Fruit fly (Drosophila melanogaster) whole organism, wandering third instar larva: Measurements from ENCODE around the gene CG10650.
A peak's percentile ranks its signal among the peaks of the same experiment; 100 is the strongest.

ENCODE experiments used
- Abd-B ChIP-seq: fragments of >200 bp; optimal IDR thresholded peaks from 2 replicates; lab custom pipeline; 2017; ENCODE audit warnings: missing biosample characterization, missing genetic modification characterization
- CG32264 ChIP-seq: fragments of 200-800 bp; sonication (Bioruptor generic); optimal IDR thresholded peaks from 2 replicates; lab custom pipeline; 2016; ENCODE audit warnings: missing biosample characterization, missing genetic modification characterization
- CG9705 ChIP-seq: fragments of 200-800 bp; sonication (Bioruptor generic); optimal IDR thresholded peaks from 2 replicates; lab custom pipeline; 2018; ENCODE audit warnings: missing biosample characterization, mild to moderate bottlenecking, missing genetic modification characterization
- CrebA ChIP-seq: fragments of 200-800 bp; sonication (Bioruptor generic); optimal IDR thresholded peaks from 2 replicates; lab custom pipeline; 2016; ENCODE audit warnings: missing biosample characterization, mild to moderate bottlenecking, missing genetic modification characterization, borderline replicate concordance
- Dfd ChIP-seq: fragments of >200 bp; optimal IDR thresholded peaks from 2 replicates; lab custom pipeline; 2017; ENCODE audit warnings: missing biosample characterization, missing genetic modification characterization
- Dif ChIP-seq: fragments of 200-275, 200-300 bp; sonication (Bioruptor generic); optimal IDR thresholded peaks from 2 replicates; lab custom pipeline; 2018; ENCODE audit warnings: missing biosample characterization, missing genetic modification characterization; ENCODE audit not compliant: partially characterized antibody
- GATAd ChIP-seq: sonication (Bioruptor generic); optimal IDR thresholded peaks from 2 replicates; lab custom pipeline; 2016; ENCODE audit warnings: missing biosample characterization, missing genetic modification characterization
- HLH106 ChIP-seq: fragments of 200-800 bp; optimal IDR thresholded peaks from 3 replicates; lab custom pipeline; 2019; ENCODE audit warnings: missing biosample characterization, mild to moderate bottlenecking, missing genetic modification characterization, moderate library complexity
- Hnf4 ChIP-seq: fragments of 200-800 bp; sonication (Bioruptor generic); optimal IDR thresholded peaks from 2 replicates; lab custom pipeline; 2016; ENCODE audit warnings: missing biosample characterization, mild to moderate bottlenecking, missing genetic modification characterization
- Hr78 ChIP-seq: fragments of >200 bp; optimal IDR thresholded peaks from 2 replicates; lab custom pipeline; 2017; ENCODE audit warnings: missing biosample characterization, missing genetic modification characterization
- Hr83 ChIP-seq: fragments of 200-300 bp; sonication (Bioruptor generic); optimal IDR thresholded peaks from 2 replicates; lab custom pipeline; 2016; ENCODE audit warnings: missing biosample characterization, mild to moderate bottlenecking, missing genetic modification characterization, moderate library complexity; ENCODE audit not compliant: poor library complexity, severe bottlenecking
- Jra ChIP-seq: sonication (Bioruptor generic); optimal IDR thresholded peaks from 2 replicates; lab custom pipeline; 2016; ENCODE audit warnings: missing biosample characterization, missing genetic modification characterization
- Mio ChIP-seq: sonication (Bioruptor generic); optimal IDR thresholded peaks from 2 replicates; lab custom pipeline; 2016; ENCODE audit warnings: missing biosample characterization, missing genetic modification characterization
- Myc ChIP-seq: fragments of >200 bp; optimal IDR thresholded peaks from 2 replicates; lab custom pipeline; 2017
- N ChIP-seq: fragments of >200 bp; optimal IDR thresholded peaks from 2 replicates; lab custom pipeline; 2018; ENCODE audit warnings: missing biosample characterization, missing external identifiers, missing genetic modification characterization
- OdsH ChIP-seq: fragments of 200-800 bp; sonication (Bioruptor generic); optimal IDR thresholded peaks from 2 replicates; lab custom pipeline; 2016; ENCODE audit warnings: missing biosample characterization, mild to moderate bottlenecking, missing genetic modification characterization
- Rel ChIP-seq, 2 experiments: fragments of 200-800 bp; sonication (Bioruptor generic) in 1 of 2; optimal IDR thresholded peaks; 2 replicates in 1 of 2; 3 replicates in 1 of 2; lab custom pipeline; 2016 to 2019; ENCODE audit warnings: mild to moderate bottlenecking in 2 of 2, missing biosample characterization in 2 of 2, missing genetic modification characterization in 2 of 2, moderate library complexity in 1 of 2
- Sp1 ChIP-seq: fragments of 200-800 bp; sonication (Bioruptor generic); optimal IDR thresholded peaks from 3 replicates; lab custom pipeline; 2019; ENCODE audit warnings: missing biosample characterization, mild to moderate bottlenecking, missing genetic modification characterization, moderate library complexity
- Vsx2 ChIP-seq: fragments of 200-300, 225-300 bp; sonication (Bioruptor generic); optimal IDR thresholded peaks from 2 replicates; lab custom pipeline; 2018; ENCODE audit warnings: missing biosample characterization, missing genetic modification characterization; ENCODE audit not compliant: partially characterized antibody
- br ChIP-seq: fragments of 200-800 bp; sonication (Bioruptor generic); optimal IDR thresholded peaks from 2 replicates; lab custom pipeline; 2016; ENCODE audit warnings: missing biosample characterization, missing genetic modification characterization
- brk ChIP-seq: fragments of 200-800 bp; sonication (Bioruptor generic); optimal IDR thresholded peaks from 2 replicates; lab custom pipeline; 2016; ENCODE audit warnings: missing biosample characterization, mild to moderate bottlenecking, missing genetic modification characterization
- dl ChIP-seq, 2 experiments: fragments of 175-275, 200-275 bp in 1 of 2; fragments of 200-275 bp in 1 of 2; sonication (Bioruptor generic); optimal IDR thresholded peaks; lab custom pipeline; 2018; ENCODE audit warnings: mild to moderate bottlenecking in 2 of 2, missing biosample characterization in 2 of 2, missing genetic modification characterization in 2 of 2, moderate library complexity in 2 of 2; ENCODE audit not compliant: partially characterized antibody in 2 of 2, insufficient read depth in 1 of 2
- dmrt93B ChIP-seq: fragments of 200-800 bp; sonication (Bioruptor generic); optimal IDR thresholded peaks from 2 replicates; lab custom pipeline; 2018; ENCODE audit warnings: missing biosample characterization, mild to moderate bottlenecking, missing genetic modification characterization
- dsf ChIP-seq: sonication (Bioruptor generic); optimal IDR thresholded peaks from 2 replicates; lab custom pipeline; 2016; ENCODE audit warnings: missing biosample characterization, missing genetic modification characterization, borderline replicate concordance
- ey ChIP-seq: fragments of 200-800 bp; sonication (Bioruptor generic); optimal IDR thresholded peaks from 2 replicates; lab custom pipeline; 2016; ENCODE audit warnings: missing biosample characterization, missing genetic modification characterization
- foxo ChIP-seq, 2 experiments: fragments of 200-800 bp; sonication (Bioruptor generic); optimal IDR thresholded peaks; 2 replicates in 1 of 2; 3 replicates in 1 of 2; lab custom pipeline; 2016 to 2017; ENCODE audit warnings: missing biosample characterization in 2 of 2, missing genetic modification characterization in 2 of 2
- fru ChIP-seq: fragments of 200-800 bp; sonication (Bioruptor generic); optimal IDR thresholded peaks from 3 replicates; lab custom pipeline; 2016; ENCODE audit warnings: missing biosample characterization, mild to moderate bottlenecking, missing genetic modification characterization
- h ChIP-seq: fragments of 200-800 bp; sonication (Bioruptor generic); optimal IDR thresholded peaks from 3 replicates; lab custom pipeline; 2016; ENCODE audit warnings: missing biosample characterization, mild to moderate bottlenecking, missing genetic modification characterization
- jim ChIP-seq: fragments of 175-275, 200-325 bp; sonication (Bioruptor generic); optimal IDR thresholded peaks from 2 replicates; lab custom pipeline; 2016; ENCODE audit warnings: missing biosample characterization, mild to moderate bottlenecking, missing genetic modification characterization
- lola ChIP-seq: fragments of >200 bp; optimal IDR thresholded peaks from 2 replicates; lab custom pipeline; 2017; ENCODE audit warnings: missing biosample characterization, missing genetic modification characterization
- psq ChIP-seq: fragments of 200-800 bp; sonication (Bioruptor generic); optimal IDR thresholded peaks from 3 replicates; lab custom pipeline; 2017; ENCODE audit warnings: missing biosample characterization, mild to moderate bottlenecking, missing genetic modification characterization, moderate library complexity
- rgr ChIP-seq: fragments of 200-800 bp; sonication (Bioruptor generic); optimal IDR thresholded peaks from 3 replicates; lab custom pipeline; 2016; ENCODE audit warnings: missing biosample characterization, mild to moderate bottlenecking, missing genetic modification characterization
- sage ChIP-seq: fragments of 200-800 bp; sonication (Bioruptor generic); optimal IDR thresholded peaks from 2 replicates; lab custom pipeline; 2016; ENCODE audit warnings: missing biosample characterization, mild to moderate bottlenecking, missing genetic modification characterization
- sv ChIP-seq: fragments of 200-800 bp; sonication (Bioruptor generic); optimal IDR thresholded peaks from 3 replicates; lab custom pipeline; 2016; ENCODE audit warnings: missing biosample characterization, missing genetic modification characterization
- usp ChIP-seq: fragments of >200 bp; optimal IDR thresholded peaks from 2 replicates; lab custom pipeline; 2017; ENCODE audit warnings: missing biosample characterization, missing genetic modification characterization
- woc ChIP-seq: sonication (Bioruptor generic); optimal IDR thresholded peaks from 2 replicates; lab custom pipeline; 2016; ENCODE audit warnings: missing biosample characterization, mild to moderate bottlenecking, missing genetic modification characterization

The CG10650 gene

dm6 chr2L:18954255-18954715 is 41.4 kb downstream of the CG10650 start, which contains the start of gene CG10621:
Gene CG10621 (minus strand): TSS chr2L:18954431.
- no peak for TF ChIP-seq GATAd (GFP tag; lab: Kevin White, UChicago)
- TF ChIP-seq rgr (GFP tag; lab: Kevin White, UChicago), result no peak
- peak; percentile 65 for TF ChIP-seq br (GFP tag; lab: Kevin White, UChicago)
- no peak for TF ChIP-seq CG32264 (GFP tag; lab: Kevin White, UChicago)
- TF ChIP-seq h (GFP tag; lab: Kevin White, UChicago), result peak; percentile 34
- TF ChIP-seq lola (GFP tag; lab: Kevin White, UChicago), result no peak
- no peak for TF ChIP-seq fru
- no peak for TF ChIP-seq Jra
- TF ChIP-seq dl (GFP tag; optimal IDR thresholded peaks at IDR 0.05; lab: Kevin White, UChicago; ENCODE audit: insufficient read depth in 1 of 2, partially characterized antibody in 2 of 2), result no peak
- TF ChIP-seq psq (GFP tag; lab: Kevin White, UChicago), result no peak
- TF ChIP-seq Myc (lab: Kevin White, UChicago), result no peak
- no peak for TF ChIP-seq ey (GFP tag; lab: Kevin White, UChicago)
- TF ChIP-seq jim (GFP tag; lab: Kevin White, UChicago), result no peak
- no peak for TF ChIP-seq woc
- TF ChIP-seq CrebA (GFP tag; lab: Kevin White, UChicago), result no peak
- peak; percentile 37 for TF ChIP-seq Rel (GFP tag; optimal IDR thresholded peaks at IDR 0.05; lab: Kevin White, UChicago)
- TF ChIP-seq Rel (tag; optimal IDR thresholded peaks at IDR 0.05; lab: Kevin White, UChicago), result peak; percentile 68
- no peak for TF ChIP-seq sv (GFP tag; lab: Kevin White, UChicago)
- no peak for TF ChIP-seq usp (GFP tag; lab: Kevin White, UChicago)
- TF ChIP-seq Hnf4 (GFP tag; lab: Kevin White, UChicago), result peak; percentile 65
- TF ChIP-seq Vsx2, result no peak
- TF ChIP-seq foxo (GFP tag; optimal IDR thresholded peaks at IDR 0.05; lab: Kevin White, UChicago), result no peak
- TF ChIP-seq sage (GFP tag; lab: Kevin White, UChicago), result peak; percentile 18
- no peak for TF ChIP-seq N (GFP tag; lab: Kevin White, UChicago)
- TF ChIP-seq Dif, result peak; percentile 18
- no peak for TF ChIP-seq Mio (GFP tag; lab: Kevin White, UChicago)
- TF ChIP-seq dmrt93B (GFP tag; lab: Kevin White, UChicago), result no peak
- TF ChIP-seq Hr83 (GFP tag; lab: Kevin White, UChicago), result peak; percentile 19
- TF ChIP-seq Hr78 (GFP tag; lab: Kevin White, UChicago), result no peak
- TF ChIP-seq Abd-B (GFP tag; lab: Kevin White, UChicago), result no peak
- no peak for TF ChIP-seq OdsH (GFP tag; lab: Kevin White, UChicago)
- TF ChIP-seq brk, result no peak
- TF ChIP-seq, all 38 proteins: peak for 7

dm6 chr2L:18953512-18954254 is 42.1 kb downstream of the CG10650 start:
- peak; percentile 10 for TF ChIP-seq fru
- TF ChIP-seq sage (GFP tag; lab: Kevin White, UChicago), result no peak
- TF ChIP-seq OdsH (GFP tag; lab: Kevin White, UChicago), result peak; percentile 31
- no peak for TF ChIP-seq woc
- no peak for TF ChIP-seq Dfd (GFP tag; lab: Kevin White, UChicago)
- peak; percentile 27 for TF ChIP-seq psq (GFP tag; lab: Kevin White, UChicago)
- peak; percentile 1 for TF ChIP-seq rgr (GFP tag; lab: Kevin White, UChicago)
- TF ChIP-seq Jra, result no peak
- TF ChIP-seq brk, result no peak
- peak in 1 of 2 experiments; percentile 38 for TF ChIP-seq foxo (GFP tag; optimal IDR thresholded peaks at IDR 0.05; lab: Kevin White, UChicago)
- TF ChIP-seq ey (GFP tag; lab: Kevin White, UChicago), result no peak
- peak; percentile 46 for TF ChIP-seq HLH106 (tag; lab: Kevin White, UChicago)
- peak; percentile 21 for TF ChIP-seq Sp1

DNA sequence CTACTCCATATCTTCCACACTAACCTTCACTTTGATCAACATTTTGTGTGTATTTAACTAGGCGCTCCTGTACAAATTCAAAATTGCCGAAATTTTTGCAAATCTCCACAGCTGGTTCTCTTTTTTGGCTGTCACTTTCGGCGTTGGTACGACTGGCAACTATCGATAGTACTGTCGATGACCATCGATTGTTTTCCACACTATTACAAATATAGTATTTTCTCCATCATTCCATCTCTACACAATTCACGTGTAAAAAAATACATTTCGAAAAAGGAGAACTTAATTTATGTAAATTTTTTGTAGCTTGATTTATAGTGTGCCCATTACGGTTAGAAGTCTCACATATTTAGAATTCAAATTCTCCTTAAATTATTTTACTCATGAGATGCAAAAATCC is 44.1 kb downstream of the CG10650 start, which contains the start of gene Nedd8:
Nedd8 (minus strand) TSS at position 164 of the 400 bp plus-strand sequence.
- TF ChIP-seq dsf (GFP tag; lab: Kevin White, UChicago), result peak; percentile 4
- peak; percentile 33 for TF ChIP-seq Jra
- TF ChIP-seq rgr (GFP tag; lab: Kevin White, UChicago), result peak; percentile 23
- TF ChIP-seq Hnf4 (GFP tag; lab: Kevin White, UChicago), result peak; percentile 48
- TF ChIP-seq Sp1, result no peak
- no peak for TF ChIP-seq OdsH (GFP tag; lab: Kevin White, UChicago)
- TF ChIP-seq brk, result peak; percentile 74
- TF ChIP-seq dl (GFP tag; optimal IDR thresholded peaks at IDR 0.05; lab: Kevin White, UChicago; ENCODE audit: insufficient read depth in 1 of 2, partially characterized antibody in 2 of 2), result no peak
- TF ChIP-seq CG9705 (GFP tag; lab: Kevin White, UChicago), result no peak
- TF ChIP-seq Rel (GFP tag; optimal IDR thresholded peaks at IDR 0.05; lab: Kevin White, UChicago), result no peak
- TF ChIP-seq Rel (tag; optimal IDR thresholded peaks at IDR 0.05; lab: Kevin White, UChicago), result peak; percentile 25
- no peak for TF ChIP-seq GATAd (GFP tag; lab: Kevin White, UChicago)
- no peak for TF ChIP-seq Abd-B (GFP tag; lab: Kevin White, UChicago)
- peak; percentile 10 for TF ChIP-seq Hr83 (GFP tag; lab: Kevin White, UChicago)
